Worm (Caenorhabditis elegans) whole organism, L3 larva: ENCODE data around the gene mrp-1.

Source experiments
- ama-1 ChIP-seq: fragments of 150-350 bp; optimal IDR thresholded peaks from 2 replicates; lab custom pipeline; 2018
- ceh-28 ChIP-seq: fragments of 150-350 bp; optimal IDR thresholded peaks from 2 replicates; lab custom pipeline; 2014; ENCODE audit warnings: missing biosample characterization, missing genetic modification reagents, missing genetic modification characterization
- ceh-82 ChIP-seq: fragments of 150-350 bp; optimal IDR thresholded peaks from 2 replicates; lab custom pipeline; 2014; ENCODE audit warnings: missing biosample characterization, missing genetic modification characterization
- daf-12 ChIP-seq: fragments of 150-350 bp; optimal IDR thresholded peaks from 2 replicates; lab custom pipeline; 2014; ENCODE audit warnings: missing biosample characterization, missing genetic modification reagents, missing genetic modification characterization
- egl-27 ChIP-seq: sonication (generic microtip); optimal IDR thresholded peaks from 4 replicates; lab custom pipeline; 2017; ENCODE audit warnings: missing biosample characterization, missing genetic modification reagents, missing genetic modification characterization
- egl-5 ChIP-seq: fragments of 150-350 bp; optimal IDR thresholded peaks from 2 replicates; lab custom pipeline; 2017; ENCODE audit warnings: missing biosample characterization, missing genetic modification reagents, missing genetic modification characterization, inconsistent platforms
- elt-1 ChIP-seq: fragments of 150-350 bp; optimal IDR thresholded peaks from 2 replicates; lab custom pipeline; 2014; ENCODE audit warnings: missing biosample characterization, missing genetic modification characterization
- elt-2 ChIP-seq: sonication (generic microtip); optimal IDR thresholded peaks from 2 replicates; lab custom pipeline; 2016; ENCODE audit warnings: missing genetic modification reagents, mild to moderate bottlenecking, missing genetic modification characterization, missing compliant biosample characterization
- elt-3 ChIP-seq, 3 experiments: fragments of 150-350 bp in 1 of 3; sonication (generic microtip) in 2 of 3; optimal IDR thresholded peaks; 2 replicates in 2 of 3; 4 replicates in 1 of 3; lab custom pipeline; 2014 to 2017; ENCODE audit warnings: missing biosample characterization in 3 of 3, missing genetic modification characterization in 3 of 3
- eor-1 ChIP-seq, 2 experiments: fragments of 150-350 bp; optimal IDR thresholded peaks; 2 replicates each; lab custom pipeline; 2014 to 2018; ENCODE audit warnings: missing biosample characterization in 2 of 2, missing genetic modification characterization in 2 of 2
- fkh-10 ChIP-seq: sonication (generic microtip); optimal IDR thresholded peaks from 2 replicates; lab custom pipeline; 2017; ENCODE audit warnings: missing biosample characterization, missing genetic modification reagents, missing genetic modification characterization
- fkh-2 ChIP-seq: fragments of 150-350 bp; optimal IDR thresholded peaks from 2 replicates; lab custom pipeline; 2014; ENCODE audit warnings: missing biosample characterization, missing genetic modification reagents, missing genetic modification characterization
- fos-1 ChIP-seq: fragments of 150-350 bp; optimal IDR thresholded peaks from 2 replicates; lab custom pipeline; 2014; ENCODE audit warnings: missing biosample characterization, missing genetic modification characterization
- hmg-11 ChIP-seq: sonication (generic microtip); optimal IDR thresholded peaks from 2 replicates; lab custom pipeline; 2016; ENCODE audit warnings: missing genetic modification characterization, missing compliant biosample characterization
- lin-39 ChIP-seq: fragments of 150-350 bp; optimal IDR thresholded peaks from 2 replicates; lab custom pipeline; 2018; ENCODE audit warnings: missing biosample characterization, missing genetic modification reagents, missing genetic modification characterization
- lsy-12 ChIP-seq: sonication (generic microtip); optimal IDR thresholded peaks from 2 replicates; lab custom pipeline; 2016; ENCODE audit warnings: mild to moderate bottlenecking, missing genetic modification characterization, missing compliant biosample characterization
- mml-1 ChIP-seq: fragments of 150-350 bp; sonication (generic microtip); optimal IDR thresholded peaks from 3 replicates; lab custom pipeline; 2014; ENCODE audit warnings: missing biosample characterization, missing genetic modification characterization
- nfya-1 ChIP-seq: sonication (generic microtip); optimal IDR thresholded peaks from 2 replicates; lab custom pipeline; 2017; ENCODE audit warnings: missing genetic modification characterization, mild to moderate bottlenecking, missing compliant biosample characterization, antibody characterized with exemption, moderate library complexity; ENCODE audit not compliant: insufficient read depth
- nhr-11 ChIP-seq: fragments of 150-350 bp; optimal IDR thresholded peaks from 2 replicates; lab custom pipeline; 2014; ENCODE audit warnings: missing biosample characterization, missing genetic modification characterization
- nhr-12 ChIP-seq: fragments of 150-350 bp; optimal IDR thresholded peaks from 2 replicates; lab custom pipeline; 2014; ENCODE audit warnings: missing biosample characterization, missing genetic modification characterization
- nhr-25 ChIP-seq: sonication (generic microtip); optimal IDR thresholded peaks from 2 replicates; lab custom pipeline; 2017; ENCODE audit warnings: missing biosample characterization, missing genetic modification characterization
- nhr-28 ChIP-seq: fragments of 150-350 bp; optimal IDR thresholded peaks from 2 replicates; lab custom pipeline; 2014; ENCODE audit warnings: missing biosample characterization, missing genetic modification characterization
- nhr-43 ChIP-seq: sonication (generic microtip); optimal IDR thresholded peaks from 2 replicates; lab custom pipeline; 2016; ENCODE audit warnings: mild to moderate bottlenecking, missing genetic modification characterization, missing compliant biosample characterization; ENCODE audit not compliant: poor library complexity, severe bottlenecking
- nhr-67 ChIP-seq: fragments of 150-350 bp; optimal IDR thresholded peaks from 2 replicates; lab custom pipeline; 2014; ENCODE audit warnings: missing biosample characterization, missing genetic modification characterization
- nhr-76 ChIP-seq: fragments of 150-350 bp; sonication (generic microtip); optimal IDR thresholded peaks from 5 replicates; lab custom pipeline; 2014; ENCODE audit warnings: missing biosample characterization, missing genetic modification characterization
- pha-4 ChIP-seq: fragments of 150-350 bp; optimal IDR thresholded peaks from 2 replicates; lab custom pipeline; 2014; ENCODE audit warnings: missing biosample characterization, missing genetic modification reagents, missing genetic modification characterization
- pqm-1 ChIP-seq: fragments of 150-350 bp; optimal IDR thresholded peaks from 2 replicates; lab custom pipeline; 2017; ENCODE audit warnings: missing biosample characterization, missing genetic modification characterization, inconsistent platforms
- sea-2 ChIP-seq: fragments of 150-350 bp; sonication (generic microtip); optimal IDR thresholded peaks from 4 replicates; lab custom pipeline; 2014; ENCODE audit warnings: missing biosample characterization, missing genetic modification reagents, missing genetic modification characterization
- skn-1 ChIP-seq: fragments of 150-350 bp; optimal IDR thresholded peaks from 2 replicates; lab custom pipeline; 2014; ENCODE audit warnings: missing biosample characterization, missing genetic modification characterization
- snpc-4 ChIP-seq: fragments of 150-350 bp; optimal IDR thresholded peaks from 2 replicates; lab custom pipeline; 2014; ENCODE audit warnings: missing biosample characterization, missing genetic modification characterization
- tbx-2 ChIP-seq: sonication (generic microtip); optimal IDR thresholded peaks from 2 replicates; lab custom pipeline; 2016; ENCODE audit warnings: mild to moderate bottlenecking, missing genetic modification characterization, missing compliant biosample characterization
- unc-39 ChIP-seq: sonication (generic microtip); optimal IDR thresholded peaks from 4 replicates; lab custom pipeline; 2017; ENCODE audit warnings: missing biosample characterization, missing genetic modification characterization
- unc-62 ChIP-seq: fragments of 150-350 bp; sonication (generic microtip); optimal IDR thresholded peaks from 4 replicates; lab custom pipeline; 2014; ENCODE audit warnings: missing biosample characterization, missing genetic modification reagents, missing genetic modification characterization
- zag-1 ChIP-seq: fragments of 150-350 bp; optimal IDR thresholded peaks from 2 replicates; lab custom pipeline; 2014; ENCODE audit warnings: missing biosample characterization, missing genetic modification characterization
- ztf-4 ChIP-seq: fragments of 150-350 bp; optimal IDR thresholded peaks from 2 replicates; lab custom pipeline; 2014; ENCODE audit warnings: missing biosample characterization, missing genetic modification characterization

mrp-1 gene

ce11 chrX:617730-618129, 30.0 kb upstream of the mrp-1 start:
- TF ChIP-seq nhr-76 (tag; lab: Kevin White, UChicago) (no peak), unc-39 (no peak), nhr-12 (tag; lab: Kevin White, UChicago) (no peak), fkh-2 (no peak), egl-5 (tag; lab: Kevin White, UChicago) (no peak), pha-4 (peak; percentile 69)

ce11 chrX:612783-613182, 25.1 kb upstream of the mrp-1 start:
- TF ChIP-seq daf-12 (tag; lab: Kevin White, UChicago) = no peak
- no peak for TF ChIP-seq nhr-11 (tag; lab: Kevin White, UChicago)
- no peak for TF ChIP-seq elt-1 (tag; lab: Kevin White, UChicago)
- TF ChIP-seq fkh-10 (GFP tag; lab: Kevin White, UChicago) = no peak
- no peak for TF ChIP-seq egl-5 (tag; lab: Kevin White, UChicago)
- TF ChIP-seq skn-1 (tag; lab: Kevin White, UChicago) = no peak
- TF ChIP-seq sea-2 = no peak
- no peak for TF ChIP-seq zag-1 (tag; lab: Kevin White, UChicago)
- TF ChIP-seq hmg-11 = no peak
- TF ChIP-seq nhr-67 (tag; lab: Kevin White, UChicago) = no peak
- no peak for TF ChIP-seq nhr-76 (tag; lab: Kevin White, UChicago)
- TF ChIP-seq unc-62 (GFP tag; lab: Kevin White, UChicago) = no peak
- no peak for TF ChIP-seq ceh-28 (tag; lab: Kevin White, UChicago)
- no peak for TF ChIP-seq elt-3 (tag; optimal IDR thresholded peaks at IDR 0.05; lab: Kevin White, UChicago)
- TF ChIP-seq elt-2 (tag; lab: Kevin White, UChicago) = no peak
- no peak for TF ChIP-seq unc-39

- no peak for TF ChIP-seq fos-1 (tag; lab: Kevin White, UChicago)
- TF ChIP-seq nhr-28 (tag; lab: Kevin White, UChicago) = no peak
- TF ChIP-seq nhr-76 (tag; lab: Kevin White, UChicago) = no peak
- TF ChIP-seq zag-1 (tag; lab: Kevin White, UChicago) = no peak
Measured at ce11 chrX:609553-609952, 21.9 kb upstream of the mrp-1 start.

- peak; percentile 24 for TF ChIP-seq pha-4
- TF ChIP-seq zag-1 (tag; lab: Kevin White, UChicago) = no peak
- TF ChIP-seq nhr-76 (tag; lab: Kevin White, UChicago) = no peak
- no peak for TF ChIP-seq eor-1 (tag; optimal IDR thresholded peaks at IDR 0.05; lab: Kevin White, UChicago)
Measured at ce11 chrX:608392-608791, 20.7 kb upstream of the mrp-1 start, which contains the start of gene F13C5.5. F13C5.5 (minus strand) TSS chrX:608492.

- no peak for TF ChIP-seq hmg-11
- no peak for TF ChIP-seq skn-1 (tag; lab: Kevin White, UChicago)
- TF ChIP-seq mml-1 (tag; lab: Kevin White, UChicago) = no peak
- TF ChIP-seq pqm-1 = no peak
- TF ChIP-seq nhr-76 (tag; lab: Kevin White, UChicago) = no peak
- TF ChIP-seq ztf-4 = no peak
- TF ChIP-seq lsy-12 (tag; lab: Kevin White, UChicago) = no peak
- TF ChIP-seq egl-27 = no peak
- no peak for TF ChIP-seq nhr-25 (tag; lab: Kevin White, UChicago)
- no peak for TF ChIP-seq egl-5 (tag; lab: Kevin White, UChicago)
- no peak for TF ChIP-seq ama-1 (lab: Kevin White, UChicago)
- no peak for TF ChIP-seq nhr-43 (tag; lab: Kevin White, UChicago)
- TF ChIP-seq unc-62 (GFP tag; lab: Kevin White, UChicago) = no peak
- no peak for TF ChIP-seq zag-1 (tag; lab: Kevin White, UChicago)
- TF ChIP-seq lin-39 (tag; lab: Kevin White, UChicago) = no peak
Measured at ce11 chrX:601860-602259, 14.2 kb upstream of the mrp-1 start, which contains the start of gene F13C5.1. F13C5.1 (plus strand) TSS chrX:602160.

- TF ChIP-seq snpc-4 (tag; lab: Kevin White, UChicago) (peak; percentile 13), ceh-82 (tag; lab: Kevin White, UChicago) (no peak), egl-5 (tag; lab: Kevin White, UChicago) (no peak), tbx-2 (peak; percentile 3), lin-39 (tag; lab: Kevin White, UChicago) (peak; percentile 84), nfya-1 (tag; lab: Kevin White, UChicago) (peak; percentile 55), skn-1 (tag; lab: Kevin White, UChicago) (peak; percentile 40), hmg-11 (peak; percentile 72)
Measured at ce11 chrX:601340-601757, 13.7 kb upstream of the mrp-1 start.
